Fruit fly (Drosophila melanogaster): ENCODE measurements around the gene Jasper.

Gene Jasper

dm6 chr3R:30095381-30095780, 43.1 kb downstream of the Jasper start:
- TF ChIP-seq pan (optimal IDR thresholded peaks at IDR 0.05): no peak
- no peak for TF ChIP-seq woc (GFP tag; optimal IDR thresholded peaks at IDR 0.05)
- TF ChIP-seq Hr83 (GFP tag; optimal IDR thresholded peaks at IDR 0.05; ENCODE audit: poor library complexity, severe bottlenecking): no peak
- no peak for TF ChIP-seq CG9705 (GFP tag; optimal IDR thresholded peaks at IDR 0.05)
- peak; percentile 63 for TF ChIP-seq Vsx2 (GFP tag; optimal IDR thresholded peaks at IDR 0.05; ENCODE audit: partially characterized antibody)
- no peak for TF ChIP-seq Mio (GFP tag; optimal IDR thresholded peaks at IDR 0.05)
- TF ChIP-seq Hr78 (GFP tag; optimal IDR thresholded peaks at IDR 0.05): no peak
- TF ChIP-seq rgr (GFP tag; optimal IDR thresholded peaks at IDR 0.05): no peak
- peak; percentile 47 for TF ChIP-seq Sp1 (GFP tag; optimal IDR thresholded peaks at IDR 0.05)
- no peak for TF ChIP-seq usp (GFP tag; optimal IDR thresholded peaks at IDR 0.05)
- no peak for TF ChIP-seq tai (GFP tag; optimal IDR thresholded peaks at IDR 0.05)
- TF ChIP-seq Rel (GFP tag; optimal IDR thresholded peaks at IDR 0.05): peak; percentile 67
- peak; percentile 68 for TF ChIP-seq Rel (tag; optimal IDR thresholded peaks at IDR 0.05)
- no peak for TF ChIP-seq h (GFP tag; optimal IDR thresholded peaks at IDR 0.05)
- no peak for TF ChIP-seq Jra (GFP tag; optimal IDR thresholded peaks at IDR 0.05)
- TF ChIP-seq fru (GFP tag; optimal IDR thresholded peaks at IDR 0.05): peak; percentile 13
- peak; percentile 76 for TF ChIP-seq psq (GFP tag; optimal IDR thresholded peaks at IDR 0.05)
- TF ChIP-seq Dfd (GFP tag; optimal IDR thresholded peaks at IDR 0.05): no peak
- TF ChIP-seq dmrt93B (GFP tag; optimal IDR thresholded peaks at IDR 0.05): no peak
- peak; percentile 47 for TF ChIP-seq Dif (GFP tag; optimal IDR thresholded peaks at IDR 0.05; ENCODE audit: partially characterized antibody)
- TF ChIP-seq sv (GFP tag; optimal IDR thresholded peaks at IDR 0.05): no peak
- no peak for TF ChIP-seq Abd-B (GFP tag; optimal IDR thresholded peaks at IDR 0.05)
- TF ChIP-seq GATAd (GFP tag; optimal IDR thresholded peaks at IDR 0.05): no peak
- TF ChIP-seq dl (GFP tag; optimal IDR thresholded peaks at IDR 0.05; ENCODE audit: insufficient read depth in 1 of 2, partially characterized antibody in 2 of 2): no peak
- no peak for TF ChIP-seq HLH106 (tag; optimal IDR thresholded peaks at IDR 0.05)
- TF ChIP-seq lola (GFP tag; optimal IDR thresholded peaks at IDR 0.05): no peak
- no peak for TF ChIP-seq brk (GFP tag; optimal IDR thresholded peaks at IDR 0.05)
- no peak for TF ChIP-seq sage (GFP tag; optimal IDR thresholded peaks at IDR 0.05)
- TF ChIP-seq br (GFP tag; optimal IDR thresholded peaks at IDR 0.05): no peak
- no peak for TF ChIP-seq foxo (GFP tag; optimal IDR thresholded peaks at IDR 0.05)
- no peak for TF ChIP-seq Myc (optimal IDR thresholded peaks at IDR 0.05)
- no peak for TF ChIP-seq Hnf4 (GFP tag; optimal IDR thresholded peaks at IDR 0.05)
- no peak for TF ChIP-seq CrebA (GFP tag; optimal IDR thresholded peaks at IDR 0.05; ENCODE audit: borderline replicate concordance)
- no peak for TF ChIP-seq OdsH (GFP tag; optimal IDR thresholded peaks at IDR 0.05)
- TF ChIP-seq jim (GFP tag; optimal IDR thresholded peaks at IDR 0.05): peak; percentile 73
- no peak for TF ChIP-seq CG32264 (GFP tag; optimal IDR thresholded peaks at IDR 0.05)
- no peak for TF ChIP-seq dsf (GFP tag; optimal IDR thresholded peaks at IDR 0.05; ENCODE audit: borderline replicate concordance)
- no peak for TF ChIP-seq N (GFP tag; optimal IDR thresholded peaks at IDR 0.05)
- TF ChIP-seq ey (GFP tag; optimal IDR thresholded peaks at IDR 0.05): no peak

DNA sequence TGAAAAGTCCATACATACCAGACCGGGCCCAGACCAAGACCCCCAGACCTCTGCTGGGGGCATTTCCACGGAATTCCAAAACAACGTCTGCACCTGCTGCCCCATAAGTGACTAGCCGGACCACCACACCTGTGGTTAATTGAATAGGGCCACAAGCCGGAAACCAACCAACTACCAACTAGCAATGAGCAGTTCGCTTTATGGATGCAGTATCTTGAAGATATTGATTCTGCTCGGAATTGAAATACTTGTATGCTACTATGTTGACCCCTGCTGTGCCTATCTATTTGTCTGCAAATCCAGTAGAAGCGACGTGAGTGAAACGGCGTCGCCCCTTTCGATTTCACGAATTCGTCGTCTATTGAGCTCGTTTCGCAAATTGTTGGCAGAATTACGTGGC, 43.5 kb downstream of the Jasper start:
- no peak for TF ChIP-seq sage (GFP tag; optimal IDR thresholded peaks at IDR 0.05)
- TF ChIP-seq CrebA (GFP tag; optimal IDR thresholded peaks at IDR 0.05; ENCODE audit: borderline replicate concordance): no peak
- TF ChIP-seq rgr (GFP tag; optimal IDR thresholded peaks at IDR 0.05): peak; percentile 61
- TF ChIP-seq Myc (optimal IDR thresholded peaks at IDR 0.05): no peak
- TF ChIP-seq br (GFP tag; optimal IDR thresholded peaks at IDR 0.05): peak; percentile 25
- no peak for TF ChIP-seq pan (optimal IDR thresholded peaks at IDR 0.05)
- TF ChIP-seq sv (GFP tag; optimal IDR thresholded peaks at IDR 0.05): no peak
- TF ChIP-seq Hnf4 (GFP tag; optimal IDR thresholded peaks at IDR 0.05): peak; percentile 27
- TF ChIP-seq Hr83 (GFP tag; optimal IDR thresholded peaks at IDR 0.05; ENCODE audit: poor library complexity, severe bottlenecking): no peak
- TF ChIP-seq CG9705 (GFP tag; optimal IDR thresholded peaks at IDR 0.05): no peak
- no peak for TF ChIP-seq jim (GFP tag; optimal IDR thresholded peaks at IDR 0.05)
- no peak for TF ChIP-seq Dif (GFP tag; optimal IDR thresholded peaks at IDR 0.05; ENCODE audit: partially characterized antibody)
- no peak for TF ChIP-seq Jra (GFP tag; optimal IDR thresholded peaks at IDR 0.05)
- TF ChIP-seq woc (GFP tag; optimal IDR thresholded peaks at IDR 0.05): no peak
- TF ChIP-seq N (GFP tag; optimal IDR thresholded peaks at IDR 0.05): no peak
- no peak for TF ChIP-seq dsf (GFP tag; optimal IDR thresholded peaks at IDR 0.05; ENCODE audit: borderline replicate concordance)
- no peak for TF ChIP-seq usp (GFP tag; optimal IDR thresholded peaks at IDR 0.05)
- no peak for TF ChIP-seq Sp1 (GFP tag; optimal IDR thresholded peaks at IDR 0.05)
- TF ChIP-seq Rel (GFP tag; optimal IDR thresholded peaks at IDR 0.05): no peak
- TF ChIP-seq Rel (tag; optimal IDR thresholded peaks at IDR 0.05): no peak
- TF ChIP-seq dmrt93B (GFP tag; optimal IDR thresholded peaks at IDR 0.05): peak; percentile 9
- no peak for TF ChIP-seq brk (GFP tag; optimal IDR thresholded peaks at IDR 0.05)
- peak in 1 of 2 experiments; percentile 50 for TF ChIP-seq foxo (GFP tag; optimal IDR thresholded peaks at IDR 0.05)
- no peak for TF ChIP-seq Hr78 (GFP tag; optimal IDR thresholded peaks at IDR 0.05)
- peak; percentile 26 for TF ChIP-seq OdsH (GFP tag; optimal IDR thresholded peaks at IDR 0.05)
- TF ChIP-seq Vsx2 (GFP tag; optimal IDR thresholded peaks at IDR 0.05; ENCODE audit: partially characterized antibody): no peak
- TF ChIP-seq CG32264 (GFP tag; optimal IDR thresholded peaks at IDR 0.05): no peak
- peak; percentile 41 for TF ChIP-seq h (GFP tag; optimal IDR thresholded peaks at IDR 0.05)
- TF ChIP-seq GATAd (GFP tag; optimal IDR thresholded peaks at IDR 0.05): no peak
- TF ChIP-seq HLH106 (tag; optimal IDR thresholded peaks at IDR 0.05): peak; percentile 39
- TF ChIP-seq Mio (GFP tag; optimal IDR thresholded peaks at IDR 0.05): no peak
- TF ChIP-seq ey (GFP tag; optimal IDR thresholded peaks at IDR 0.05): peak; percentile 66
- TF ChIP-seq lola (GFP tag; optimal IDR thresholded peaks at IDR 0.05): no peak
- no peak for TF ChIP-seq psq (GFP tag; optimal IDR thresholded peaks at IDR 0.05)
- no peak for TF ChIP-seq Dfd (GFP tag; optimal IDR thresholded peaks at IDR 0.05)
- TF ChIP-seq tai (GFP tag; optimal IDR thresholded peaks at IDR 0.05): no peak
- no peak for TF ChIP-seq Abd-B (GFP tag; optimal IDR thresholded peaks at IDR 0.05)
- no peak for TF ChIP-seq fru (GFP tag; optimal IDR thresholded peaks at IDR 0.05)
- no peak for TF ChIP-seq dl (GFP tag; optimal IDR thresholded peaks at IDR 0.05; ENCODE audit: insufficient read depth in 1 of 2, partially characterized antibody in 2 of 2)
